Fruit fly (Drosophila melanogaster): Measurements from ENCODE around the gene CG4293.

DNA sequence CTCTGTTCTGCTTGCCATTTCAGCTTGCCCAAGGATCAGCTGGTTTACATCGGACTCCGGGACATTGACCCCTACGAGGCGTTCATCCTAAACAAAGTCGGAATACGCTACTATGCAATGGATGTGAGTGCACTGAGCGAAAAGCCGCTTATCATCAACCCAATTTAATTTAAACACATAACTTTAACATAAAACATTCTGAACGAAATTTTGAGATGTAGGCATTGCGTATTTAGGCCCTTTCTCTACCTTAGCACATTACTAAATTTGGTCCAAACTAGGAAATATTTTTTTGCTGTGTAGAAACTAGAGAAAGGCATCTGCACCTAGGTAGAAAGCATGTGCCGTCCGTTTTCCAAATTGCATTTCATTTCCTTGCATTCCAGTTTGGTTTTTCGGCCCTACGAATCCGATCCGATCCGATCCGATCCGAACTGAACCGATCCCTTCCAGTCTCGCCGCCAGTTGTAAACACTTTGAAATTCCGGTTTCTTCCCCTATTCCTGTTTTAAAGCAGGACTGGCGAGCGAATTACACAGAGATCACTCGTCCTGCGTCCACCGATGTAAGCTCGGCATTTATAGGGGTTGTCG is 3.5 kb downstream of the CG4293 start:
- TF ChIP-seq psq (optimal IDR thresholded peaks at IDR 0.05) (no peak), Myc (optimal IDR thresholded peaks at IDR 0.05) (no peak), h (optimal IDR thresholded peaks at IDR 0.05) (no peak)

Data from Kc167 (cell line).